Fruit fly (Drosophila melanogaster): Measurements from ENCODE around the gene CG14860.

CG14860 gene

dm6 chr3R:14890064-14890709, 4.4 kb upstream of the CG14860 start, which contains the start of the genes CycC and UQCR-C1 (continued):
- TF ChIP-seq Optix (GFP tag; IDR thresholded peaks at IDR 0.05), result no peak
- TF ChIP-seq peb (GFP tag; IDR thresholded peaks at IDR 0.05), result no peak
- peak; percentile 100 for TF ChIP-seq CG14710 (tag; optimal IDR thresholded peaks at IDR 0.05)
- no peak for TF ChIP-seq seq (GFP tag; IDR thresholded peaks at IDR 0.05)
- no peak for TF ChIP-seq pnt (GFP tag; optimal IDR thresholded peaks at IDR 0.05)
- TF ChIP-seq E2f2 (GFP tag; IDR thresholded peaks at IDR 0.05), result peak; percentile 37
- peak; percentile 69 for TF ChIP-seq Med (GFP tag)
- peak; percentile 15 for TF ChIP-seq dm (GFP tag; optimal IDR thresholded peaks at IDR 0.05)
- TF ChIP-seq chif (GFP tag; optimal IDR thresholded peaks at IDR 0.05), result no peak
- TF ChIP-seq E2f1 (GFP tag; IDR thresholded peaks at IDR 0.05), result no peak
- no peak for TF ChIP-seq sc (optimal IDR thresholded peaks at IDR 0.05)
- TF ChIP-seq sc (GFP tag; optimal IDR thresholded peaks at IDR 0.05), result no peak
- TF ChIP-seq CG34224 (GFP tag; IDR thresholded peaks at IDR 0.05; ENCODE audit: partially characterized antibody), result 0 out of 3 replicates have a peak, but pooled peaks have one; percentile 31
- TF ChIP-seq az2 (GFP tag; optimal IDR thresholded peaks at IDR 0.05), result no peak
- no peak for TF ChIP-seq ATbp (GFP tag; optimal IDR thresholded peaks at IDR 0.05)
- no peak for TF ChIP-seq Lhr (GFP tag; optimal IDR thresholded peaks at IDR 0.05)
- no peak for TF ChIP-seq CG43689 (GFP tag; IDR thresholded peaks at IDR 0.05)

DNA sequence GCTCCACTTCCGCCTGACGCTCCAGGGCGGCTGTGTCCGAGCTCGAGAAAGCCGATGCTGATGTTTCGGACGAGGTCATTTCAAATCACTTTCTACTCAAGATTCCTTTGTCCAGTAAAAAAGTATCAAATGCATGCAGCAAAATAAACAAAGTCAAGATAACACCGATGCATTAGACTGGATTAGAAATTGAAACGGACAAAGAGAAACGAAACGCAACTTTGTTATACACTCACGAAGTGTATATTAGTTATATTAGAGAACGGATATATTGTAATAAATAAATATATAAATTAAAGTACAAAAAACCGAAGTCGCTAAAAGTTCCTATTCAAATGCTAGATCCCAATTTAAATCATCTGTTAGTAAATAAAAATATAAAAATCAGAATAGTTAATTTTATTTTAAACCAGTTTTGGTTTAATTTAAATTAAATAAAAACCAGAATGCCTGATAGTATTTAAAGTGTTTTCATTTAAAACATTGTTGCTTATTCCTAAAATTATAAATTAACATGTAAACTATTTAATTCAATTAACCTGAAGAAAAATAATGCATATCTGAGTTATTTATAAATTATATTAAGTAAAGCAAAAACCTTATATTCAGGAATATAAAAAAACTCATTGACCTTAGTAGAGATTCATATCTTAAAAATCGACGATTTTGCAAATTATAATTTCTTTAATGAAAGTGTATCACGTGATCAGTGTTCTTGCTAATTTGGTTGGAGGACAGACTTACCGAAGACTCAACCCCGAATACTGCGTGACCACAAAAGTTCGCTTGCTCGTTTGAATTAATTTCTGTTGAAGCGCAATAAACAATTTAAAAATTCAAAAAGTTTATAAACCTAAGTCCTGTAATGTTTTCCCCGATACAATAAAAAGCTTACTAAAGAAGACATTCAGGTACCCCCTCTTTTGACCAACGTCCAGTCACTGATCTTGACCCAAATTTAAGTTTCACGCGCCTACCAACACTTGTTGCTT, 497 bp upstream of the CG14860 start, which contains the start of gene Dph2:
Gene Dph2 (minus strand): TSS at position 164 of the 992 bp plus-strand sequence.
- TF ChIP-seq jing (GFP tag; optimal IDR thresholded peaks at IDR 0.05) (no peak), Optix (GFP tag; IDR thresholded peaks at IDR 0.05) (no peak), Tbp (GFP tag; optimal IDR thresholded peaks at IDR 0.05) (no peak), CG31388 (GFP tag; optimal IDR thresholded peaks at IDR 0.05) (no peak), Ravus (GFP tag; IDR thresholded peaks at IDR 0.05) (peak; percentile 44), CG14441 (GFP tag; IDR thresholded peaks at IDR 0.05) (peak; percentile 77), Atf-2 (GFP tag; optimal IDR thresholded peaks at IDR 0.05) (peak; percentile 29), Drgx (GFP tag; IDR thresholded peaks at IDR 0.05) (peak; percentile 75), CG1024 (GFP tag; IDR thresholded peaks at IDR 0.05) (peak; percentile 90), fru (optimal IDR thresholded peaks at IDR 0.05) (no peak), CG13287 (GFP tag; IDR thresholded peaks at IDR 0.05; ENCODE audit: partially characterized antibody) (peak; percentile 6; the same call in 1 of the 2 replicates), CG18476 (GFP tag; optimal IDR thresholded peaks at IDR 0.05) (no peak), CG9797 (GFP tag; optimal IDR thresholded peaks at IDR 0.05) (no peak), CG8388 (GFP tag; optimal IDR thresholded peaks at IDR 0.05) (peak; percentile 78), tll (GFP tag; optimal IDR thresholded peaks at IDR 0.05) (no peak), gt (GFP tag; IDR thresholded peaks at IDR 0.05) (no peak), CG15601 (tag; optimal IDR thresholded peaks at IDR 0.05) (peak; percentile 63), CG34422 (GFP tag; IDR thresholded peaks at IDR 0.05) (peak; percentile 73), Oaz (GFP tag; IDR thresholded peaks at IDR 0.05) (peak; percentile 66), CG17568 (GFP tag; optimal IDR thresholded peaks at IDR 0.05) (no peak), Antp (GFP tag; optimal IDR thresholded peaks at IDR 0.05) (peak; percentile 35), Poxn (GFP tag; IDR thresholded peaks at IDR 0.05) (no peak), CG8089 (GFP tag; optimal IDR thresholded peaks at IDR 0.05) (no peak), CG9727 (GFP tag; optimal IDR thresholded peaks at IDR 0.05) (peak; percentile 64), CG1792 (GFP tag; optimal IDR thresholded peaks at IDR 0.05) (no peak), Deaf1 (tag; optimal IDR thresholded peaks at IDR 0.05) (no peak), h (optimal IDR thresholded peaks at IDR 0.05) (no peak), Med (GFP tag) (peak; percentile 89), Hsf (GFP tag; optimal IDR thresholded peaks at IDR 0.05) (peak; percentile 45), CG12071 (GFP tag; optimal IDR thresholded peaks at IDR 0.05) (no peak), CG10267 (tag; optimal IDR thresholded peaks at IDR 0.05) (peak; percentile 83), CG2120 (GFP tag; optimal IDR thresholded peaks at IDR 0.05) (peak; percentile 51), CG14667 (GFP tag; IDR thresholded peaks at IDR 0.05) (peak; percentile 88), Dip2 (GFP tag; IDR thresholded peaks at IDR 0.05) (no peak)

All from whole organism, embryonic.